Worm (Caenorhabditis elegans): ENCODE data around the gene wrn-1.

- no peak for TF ChIP-seq nhr-11 (tag; optimal IDR thresholded peaks at IDR 0.05)
- TF ChIP-seq egl-27 (tag; optimal IDR thresholded peaks at IDR 0.05): no peak
- no peak for TF ChIP-seq ama-1 (optimal IDR thresholded peaks at IDR 0.05)
- TF ChIP-seq zag-1 (tag; optimal IDR thresholded peaks at IDR 0.05): no peak
- no peak for TF ChIP-seq dmd-4 (tag; optimal IDR thresholded peaks at IDR 0.05)
- no peak for TF ChIP-seq nhr-237 (tag; optimal IDR thresholded peaks at IDR 0.05)
- TF ChIP-seq ztf-1 (GFP tag; conservative IDR thresholded peaks at IDR 0.05): no peak
- TF ChIP-seq unc-39 (tag; optimal IDR thresholded peaks at IDR 0.05): no peak
- no peak for TF ChIP-seq nhr-25 (tag; optimal IDR thresholded peaks at IDR 0.05)
- TF ChIP-seq skn-1 (tag; optimal IDR thresholded peaks at IDR 0.05): no peak
- no peak for TF ChIP-seq mab-5 (tag; optimal IDR thresholded peaks at IDR 0.05)
- no peak for TF ChIP-seq aly-2 (tag; optimal IDR thresholded peaks at IDR 0.05)
- TF ChIP-seq ceh-82 (tag; optimal IDR thresholded peaks at IDR 0.05): no peak
- no peak for TF ChIP-seq unc-62 (GFP tag; optimal IDR thresholded peaks at IDR 0.05)
These were observed 30.8 kb upstream of the wrn-1 start for ce11 chrII:6523940-6524339.

All from whole organism, L2 larva.